Worm (Caenorhabditis elegans): ENCODE data around the gene cut-3.

The cut-3 gene

ce11 chrII:8480166-8480565 is 33.5 kb upstream of the cut-3 start, which contains the start of gene lact-4:
TSS of gene lact-4 (minus strand) at chrII:8480478.
- TF ChIP-seq odd-2 (tag; optimal IDR thresholded peaks at IDR 0.05) (no peak), lin-11 (tag; optimal IDR thresholded peaks at IDR 0.05) (no peak), hlh-13 (GFP tag; optimal IDR thresholded peaks at IDR 0.05) (no peak), ref-2 (tag; optimal IDR thresholded peaks at IDR 0.05) (no peak), ceh-9 (tag; optimal IDR thresholded peaks at IDR 0.05) (no peak), fax-1 (tag; optimal IDR thresholded peaks at IDR 0.05) (no peak), pros-1 (tag; optimal IDR thresholded peaks at IDR 0.05) (no peak), hlh-6 (tag; optimal IDR thresholded peaks at IDR 0.05) (no peak), ceh-48 (tag; optimal IDR thresholded peaks at IDR 0.05) (no peak)

ce11 chrII:8479337-8479736 is 32.7 kb upstream of the cut-3 start:
- TF ChIP-seq ceh-19 (GFP tag; optimal IDR thresholded peaks at IDR 0.05) (no peak), ceh-31 (tag; optimal IDR thresholded peaks at IDR 0.05) (no peak)

ce11 chrII:8475306-8475822 is 28.7 kb upstream of the cut-3 start, which contains the start of the genes M05D6.1 and M05D6.3:
TSS of gene M05D6.1 (minus strand) at chrII:8475406.
TSS of gene M05D6.3 (plus strand) at chrII:8475772.
- no peak for TF ChIP-seq pha-2 (tag; optimal IDR thresholded peaks at IDR 0.05)
- no peak for TF ChIP-seq unc-42 (tag; optimal IDR thresholded peaks at IDR 0.05)
- TF ChIP-seq pag-3 (tag; optimal IDR thresholded peaks at IDR 0.05; ENCODE audit: borderline replicate concordance) = no peak
- TF ChIP-seq gmeb-2 (tag; optimal IDR thresholded peaks at IDR 0.05) = no peak
- TF ChIP-seq ceh-30 (tag; optimal IDR thresholded peaks at IDR 0.05) = no peak
- TF ChIP-seq ceh-6 (GFP tag; optimal IDR thresholded peaks at IDR 0.05) = no peak
- no peak for TF ChIP-seq C08G9.2 (tag; optimal IDR thresholded peaks at IDR 0.05)

ce11 chrII:8472916-8473315 is 26.3 kb upstream of the cut-3 start:
- no peak for TF ChIP-seq ceh-45 (GFP tag; IDR thresholded peaks at IDR 0.05)

ce11 chrII:8471139-8471538 is 24.5 kb upstream of the cut-3 start, which contains the start of gene M05D6.8:
TSS of gene M05D6.8 (minus strand) at chrII:8471239.
- TF ChIP-seq pax-1 (tag; optimal IDR thresholded peaks at IDR 0.05) (no peak), hlh-13 (GFP tag; optimal IDR thresholded peaks at IDR 0.05) (no peak), npax-4 (tag; optimal IDR thresholded peaks at IDR 0.05) (no peak), ceh-22 (tag; optimal IDR thresholded peaks at IDR 0.05) (no peak), hlh-15 (tag; optimal IDR thresholded peaks at IDR 0.05) (no peak), ceh-18 (tag; optimal IDR thresholded peaks at IDR 0.05) (no peak), lim-6 (tag; optimal IDR thresholded peaks at IDR 0.05) (no peak), nfya-1 (tag; optimal IDR thresholded peaks at IDR 0.05) (no peak), ets-4 (tag; optimal IDR thresholded peaks at IDR 0.05) (no peak), madf-2 (tag; optimal IDR thresholded peaks at IDR 0.05) (no peak), ceh-45 (GFP tag; IDR thresholded peaks at IDR 0.05) (no peak), mec-3 (tag; optimal IDR thresholded peaks at IDR 0.05; ENCODE audit: borderline replicate concordance) (no peak)

ce11 chrII:8467809-8468208 is 21.2 kb upstream of the cut-3 start, which contains the start of gene M05D6.2:
TSS of gene M05D6.2 (plus strand) at chrII:8468109.
- no peak for TF ChIP-seq pqm-1 (tag; optimal IDR thresholded peaks at IDR 0.05)
- no peak for TF ChIP-seq T23F11.4 (GFP tag; optimal IDR thresholded peaks at IDR 0.05)
- TF ChIP-seq Y22D7AL.16 (tag; optimal IDR thresholded peaks at IDR 0.05) = no peak
- no peak for TF ChIP-seq ahr-1 (tag; optimal IDR thresholded peaks at IDR 0.05)
- TF ChIP-seq sox-4 (tag; optimal IDR thresholded peaks at IDR 0.05) = no peak

Data from whole organism, late embryonic.